Worm (Caenorhabditis elegans): ENCODE results near the gene scl-6.

DNA sequence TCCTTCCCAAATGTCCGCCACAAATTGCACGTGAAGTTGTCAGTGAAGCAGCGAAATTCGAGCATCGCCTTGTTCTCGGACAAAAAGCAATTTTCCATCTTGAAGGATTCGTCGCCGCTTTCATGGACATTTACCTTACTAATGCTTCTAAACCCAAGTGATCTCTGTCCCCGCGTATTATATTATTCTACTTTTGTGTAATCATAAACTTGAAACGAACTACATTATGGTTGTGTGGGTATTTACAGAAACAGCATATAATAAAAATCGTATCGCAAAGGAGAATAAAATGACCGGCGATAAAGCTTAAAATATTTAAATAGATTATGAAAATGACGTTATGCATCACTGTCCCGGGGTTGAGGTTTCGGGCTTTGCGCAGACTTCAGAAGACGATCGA lies 28.2 kb downstream of the scl-6 start:
- TF ChIP-seq fax-1 (tag; optimal IDR thresholded peaks at IDR 0.05) (no peak), elt-4 (tag; optimal IDR thresholded peaks at IDR 0.05) (no peak), gmeb-2 (tag; optimal IDR thresholded peaks at IDR 0.05) (no peak), dmd-4 (tag; optimal IDR thresholded peaks at IDR 0.05; ENCODE audit: borderline replicate concordance) (no peak), hlh-13 (GFP tag; optimal IDR thresholded peaks at IDR 0.05) (no peak), ceh-9 (tag; optimal IDR thresholded peaks at IDR 0.05) (no peak), ama-1 (optimal IDR thresholded peaks at IDR 0.05) (no peak), hlh-30 (tag; optimal IDR thresholded peaks at IDR 0.05; ENCODE audit: insufficient read depth) (no peak), K02D7.2 (tag; optimal IDR thresholded peaks at IDR 0.05) (no peak)
